Fruit fly (Drosophila melanogaster): ENCODE data around the gene Or19b.

DNA sequence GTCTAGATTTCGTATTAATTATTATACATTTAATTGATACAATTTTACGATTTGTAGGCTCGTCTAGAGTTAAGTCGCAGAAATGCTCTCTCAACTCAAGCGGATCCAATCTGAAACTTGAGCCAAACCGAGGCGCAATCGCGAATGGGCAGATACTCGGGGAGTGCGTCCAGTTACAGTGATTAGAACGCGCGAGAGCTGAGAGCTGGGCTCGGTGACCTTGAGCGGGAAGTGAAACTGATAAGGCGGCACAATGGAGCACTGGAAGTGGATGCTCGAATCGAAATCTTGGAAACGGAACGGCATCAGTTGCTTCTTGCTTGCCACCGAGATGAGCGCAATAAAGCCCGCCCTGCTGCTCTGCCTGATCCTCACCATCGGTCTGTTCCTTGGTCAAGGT lies 28.0 kb downstream of the Or19b start, which contains the start of gene CG34331:
- TF ChIP-seq CG32006 (GFP tag; optimal IDR thresholded peaks at IDR 0.05) (no peak), CG3032 (tag; optimal IDR thresholded peaks at IDR 0.05) (no peak), CG9139 (GFP tag; optimal IDR thresholded peaks at IDR 0.05) (no peak), CG6276 (GFP tag; optimal IDR thresholded peaks at IDR 0.05) (no peak), Smox (GFP tag; optimal IDR thresholded peaks at IDR 0.05) (no peak), vri (GFP tag; optimal IDR thresholded peaks at IDR 0.05) (no peak), Gug (GFP tag; IDR thresholded peaks at IDR 0.05) (no peak), salr (GFP tag; optimal IDR thresholded peaks at IDR 0.05) (no peak), OdsH (GFP tag; optimal IDR thresholded peaks at IDR 0.05) (no peak), Hr4 (GFP tag; optimal IDR thresholded peaks at IDR 0.05) (no peak), CG6163 (GFP tag; IDR thresholded peaks at IDR 0.05) (no peak)
